Fruit fly (Drosophila melanogaster): Measurements from ENCODE around the gene CoRest.

Gene CoRest

DNA sequence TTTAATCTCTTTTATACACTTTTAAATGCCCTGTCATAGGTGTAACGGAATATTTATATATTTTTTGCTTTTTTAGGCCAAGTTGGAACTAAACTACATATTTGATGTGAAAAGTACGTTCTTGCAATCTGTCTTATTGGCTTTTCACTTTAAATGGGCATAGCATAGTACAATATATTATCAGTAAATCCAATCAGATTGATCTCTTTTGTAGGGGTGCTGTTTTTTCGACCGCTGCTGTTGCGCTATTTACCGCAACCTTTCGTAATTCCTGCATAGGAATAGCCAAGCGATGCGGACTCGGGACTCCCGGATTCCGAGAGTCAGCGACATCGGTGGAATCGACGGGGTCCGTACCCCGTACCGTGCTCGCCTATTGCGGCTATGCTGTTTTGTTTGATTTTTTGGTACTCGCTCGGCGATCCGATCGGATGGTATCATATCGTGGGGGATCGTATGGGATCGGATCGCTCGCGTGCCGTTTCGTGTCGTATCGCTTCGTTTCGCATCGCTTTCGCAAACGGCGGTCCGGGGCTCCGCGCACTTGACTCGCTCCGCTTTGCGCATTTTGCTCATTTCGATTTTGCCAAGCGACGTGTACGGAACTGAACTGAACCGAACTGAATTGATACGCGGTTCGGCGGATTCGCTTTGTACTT, 23.8 kb upstream of the CoRest start (continued):
- peak; percentile 9 for TF ChIP-seq CG32006 (GFP tag; optimal IDR thresholded peaks at IDR 0.05)
- TF ChIP-seq CG9139 (GFP tag; optimal IDR thresholded peaks at IDR 0.05), result peak; percentile 17
- peak; percentile 22 for TF ChIP-seq CG8632 (GFP tag; optimal IDR thresholded peaks at IDR 0.05)
- TF ChIP-seq Gug (GFP tag; IDR thresholded peaks at IDR 0.05), result no peak
- peak; percentile 10 for TF ChIP-seq CG6276 (GFP tag; optimal IDR thresholded peaks at IDR 0.05)
- no peak for TF ChIP-seq Sox102F (GFP tag; optimal IDR thresholded peaks at IDR 0.05)
- no peak for TF ChIP-seq dac (GFP tag; optimal IDR thresholded peaks at IDR 0.05)
- TF ChIP-seq CG31627 (GFP tag; optimal IDR thresholded peaks at IDR 0.05), result peak; percentile 14
- peak; percentile 5 for TF ChIP-seq CG3919 (GFP tag; optimal IDR thresholded peaks at IDR 0.05)
- TF ChIP-seq eg (GFP tag; IDR thresholded peaks at IDR 0.05), result peak; percentile 64
- peak; percentile 60 for TF ChIP-seq Eip78C (GFP tag)
- peak; percentile 4 for TF ChIP-seq Hr39 (GFP tag; optimal IDR thresholded peaks at IDR 0.05)
- peak; percentile 39 for TF ChIP-seq CG6854 (GFP tag; optimal IDR thresholded peaks at IDR 0.05)
- TF ChIP-seq CG6163 (GFP tag; IDR thresholded peaks at IDR 0.05), result peak; percentile 48; the same call in 2 of the 3 replicates
- peak; percentile 4 for TF ChIP-seq OdsH (GFP tag; optimal IDR thresholded peaks at IDR 0.05)

DNA sequence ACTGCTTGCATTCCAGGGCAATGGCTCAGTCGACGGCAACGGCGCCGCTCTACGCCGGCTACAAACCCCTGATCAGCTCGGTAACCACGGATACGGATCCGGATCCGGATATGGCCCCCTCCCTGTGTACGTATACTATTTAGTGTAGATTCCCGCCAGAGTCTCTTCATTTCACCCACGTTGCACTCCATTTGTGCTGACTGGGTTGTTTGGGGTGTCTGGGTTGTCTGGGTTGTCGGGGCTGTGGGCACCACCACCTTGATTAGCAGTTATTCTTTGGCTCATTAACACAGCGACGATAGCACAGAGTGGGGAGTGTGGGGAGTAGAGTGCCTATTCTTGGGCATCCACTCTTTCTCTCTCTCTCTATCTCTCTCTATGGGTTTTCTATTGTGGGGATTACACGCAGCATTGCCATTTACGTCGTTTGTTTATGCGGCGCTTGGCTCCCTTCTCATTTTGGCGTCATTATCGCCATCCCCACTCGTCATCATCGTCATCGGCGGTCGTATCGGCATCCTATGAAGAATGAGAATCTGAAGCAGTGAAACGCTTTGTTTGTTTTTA, 22.9 kb upstream of the CoRest start:
- TF ChIP-seq CG15336 (GFP tag; IDR thresholded peaks at IDR 0.05), result no peak
- TF ChIP-seq CG6854 (GFP tag; optimal IDR thresholded peaks at IDR 0.05), result no peak
- TF ChIP-seq Lpt (GFP tag; optimal IDR thresholded peaks at IDR 0.05), result no peak
- no peak for TF ChIP-seq Eip93F (GFP tag; optimal IDR thresholded peaks at IDR 0.05)
- no peak for TF ChIP-seq fd85E (GFP tag; optimal IDR thresholded peaks at IDR 0.05)
- TF ChIP-seq svp (GFP tag), result no peak
- no peak for TF ChIP-seq Sox102F (GFP tag; optimal IDR thresholded peaks at IDR 0.05)
- TF ChIP-seq CG6792 (GFP tag; optimal IDR thresholded peaks at IDR 0.05), result no peak
- no peak for TF ChIP-seq Met (GFP tag; optimal IDR thresholded peaks at IDR 0.05)
- no peak for TF ChIP-seq CG31627 (GFP tag; optimal IDR thresholded peaks at IDR 0.05)
- TF ChIP-seq CG6163 (GFP tag; IDR thresholded peaks at IDR 0.05), result 0 out of 3 replicates have a peak, but pooled peaks have one; percentile 32
- no peak for TF ChIP-seq Sox14 (GFP tag; optimal IDR thresholded peaks at IDR 0.05)
- TF ChIP-seq CG34406 (GFP tag; optimal IDR thresholded peaks at IDR 0.05), result no peak
- TF ChIP-seq Eip78C (GFP tag), result peak; percentile 2
- no peak for TF ChIP-seq topi (GFP tag; optimal IDR thresholded peaks at IDR 0.05)

DNA sequence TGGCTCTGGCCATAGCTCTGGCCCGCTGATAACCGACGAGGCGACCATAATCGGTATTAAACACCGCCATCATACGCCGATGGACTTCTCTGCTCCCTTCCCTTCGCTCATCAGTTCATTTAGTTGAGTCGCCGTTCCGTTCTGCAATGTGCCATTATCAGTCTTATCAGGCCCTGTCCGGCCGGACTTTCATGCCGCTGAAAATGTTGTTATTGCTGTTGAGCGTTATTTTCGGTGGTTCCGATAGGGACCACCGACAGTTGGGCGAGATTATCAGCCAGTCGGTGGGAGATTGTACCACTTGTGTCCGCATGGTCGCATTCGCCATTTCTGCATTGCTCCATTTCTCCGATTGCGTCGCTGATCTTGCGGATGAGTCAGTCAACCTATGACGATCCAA, 20.5 kb upstream of the CoRest start:
- peak; percentile 95 for TF ChIP-seq svp (GFP tag)
- TF ChIP-seq vri (GFP tag; optimal IDR thresholded peaks at IDR 0.05), result peak; percentile 34
- TF ChIP-seq CG34406 (GFP tag; optimal IDR thresholded peaks at IDR 0.05), result no peak

DNA sequence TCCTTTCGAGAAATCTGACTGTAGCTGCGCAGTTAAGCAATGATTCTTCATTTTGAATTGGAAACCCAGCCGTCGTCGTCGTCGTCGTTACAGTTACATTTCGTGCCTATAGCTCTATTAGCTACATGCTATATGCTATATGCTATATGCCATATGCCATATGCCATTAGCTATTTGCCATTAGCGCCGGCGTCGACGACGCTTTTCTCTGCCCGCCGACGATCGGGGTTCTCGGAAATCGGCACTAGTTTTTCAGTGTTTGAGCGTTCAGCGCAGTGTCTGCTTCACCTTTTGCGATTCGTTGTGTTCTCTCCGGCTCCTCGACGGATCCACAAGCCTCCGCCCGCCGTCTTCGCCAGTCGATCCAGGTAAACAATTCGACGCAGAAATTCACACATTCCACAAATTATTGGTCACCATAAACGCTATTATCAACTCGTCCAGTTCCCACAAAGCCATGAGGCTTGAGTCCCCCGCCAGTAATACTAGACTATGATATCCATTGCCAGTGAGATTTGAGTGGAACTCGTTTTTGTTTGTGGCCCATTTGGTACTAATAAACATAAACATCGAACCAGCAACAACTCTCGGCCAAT, 17.5 kb upstream of the CoRest start:
- no peak for TF ChIP-seq cyc (GFP tag; optimal IDR thresholded peaks at IDR 0.05)
- no peak for TF ChIP-seq net (GFP tag; optimal IDR thresholded peaks at IDR 0.05)
- no peak for TF ChIP-seq CG11902 (GFP tag; optimal IDR thresholded peaks at IDR 0.05)
- no peak for TF ChIP-seq CG32006 (GFP tag; optimal IDR thresholded peaks at IDR 0.05)
- no peak for TF ChIP-seq CG11294 (GFP tag; IDR thresholded peaks at IDR 0.05)
- no peak for TF ChIP-seq spab (GFP tag; optimal IDR thresholded peaks at IDR 0.05)
- no peak for TF ChIP-seq CG8119 (GFP tag; IDR thresholded peaks at IDR 0.05)
- TF ChIP-seq CG16779 (tag; optimal IDR thresholded peaks at IDR 0.05), result no peak
- no peak for TF ChIP-seq Hr4 (GFP tag; optimal IDR thresholded peaks at IDR 0.05)
- TF ChIP-seq svp (GFP tag), result no peak
- no peak for TF ChIP-seq Smox (GFP tag; optimal IDR thresholded peaks at IDR 0.05)
- no peak for TF ChIP-seq CG3919 (GFP tag; optimal IDR thresholded peaks at IDR 0.05)
- TF ChIP-seq CG3032 (tag; optimal IDR thresholded peaks at IDR 0.05), result no peak
- TF ChIP-seq CG11762 (GFP tag; optimal IDR thresholded peaks at IDR 0.05; ENCODE audit: insufficient read depth), result no peak
- no peak for TF ChIP-seq CG10669 (GFP tag; optimal IDR thresholded peaks at IDR 0.05)
- no peak for TF ChIP-seq pdm3 (GFP tag; optimal IDR thresholded peaks at IDR 0.05)
- no peak for TF ChIP-seq CG10631 (GFP tag; optimal IDR thresholded peaks at IDR 0.05)
- no peak for TF ChIP-seq OdsH (GFP tag; optimal IDR thresholded peaks at IDR 0.05)
- no peak for TF ChIP-seq Hr39 (GFP tag; optimal IDR thresholded peaks at IDR 0.05)
- no peak for TF ChIP-seq Gug (GFP tag; IDR thresholded peaks at IDR 0.05)

All from whole organism, prepupa.